Worm (Caenorhabditis elegans): ENCODE results near the gene plc-1.

ce11 chrX:10748145-10748544 lies 90.3 kb downstream of the plc-1 start:
- TF ChIP-seq flt-1 (GFP tag; IDR thresholded peaks at IDR 0.05) (no peak), tra-4 (tag; optimal IDR thresholded peaks at IDR 0.05) (no peak), pes-1 (GFP tag; IDR thresholded peaks at IDR 0.05) (no peak), ceh-36 (tag; optimal IDR thresholded peaks at IDR 0.05) (no peak), ama-1 (optimal IDR thresholded peaks at IDR 0.05) (no peak)
